Fruit fly (Drosophila melanogaster) whole organism, embryonic: ENCODE data around the gene CG15878.
A peak's percentile ranks its signal among the peaks of the same experiment; 100 is the strongest.

Source experiments
- CG10543 ChIP-seq: fragments of 200-800 bp; sonication (Bioruptor generic); optimal IDR thresholded peaks from 3 replicates; lab custom pipeline; 2017; ENCODE audit warnings: missing biosample characterization, mild to moderate bottlenecking, missing genetic modification characterization, moderate library complexity
- CG11696 ChIP-seq: fragments of 200-800 bp; sonication (Bioruptor generic); IDR thresholded peaks from 2 replicates; pipeline ENCODE4 v1.3.6; 2022; ENCODE audit warnings: missing biosample characterization, missing genetic modification characterization
- CG12942 ChIP-seq: fragments of 200-800 bp; sonication (Bioruptor generic); optimal IDR thresholded peaks from 3 replicates; lab custom pipeline; 2016; ENCODE audit warnings: missing biosample characterization, missing genetic modification characterization
- CG15269 ChIP-seq: fragments of 200-800 bp; sonication (Bioruptor generic); optimal IDR thresholded peaks from 2 replicates; lab custom pipeline; 2018; ENCODE audit warnings: missing biosample characterization, mild to moderate bottlenecking, missing genetic modification characterization, moderate library complexity
- CG16815 ChIP-seq: fragments of 200-800 bp; sonication (Bioruptor generic); optimal IDR thresholded peaks from 3 replicates; lab custom pipeline; 2017; ENCODE audit warnings: missing biosample characterization, mild to moderate bottlenecking, missing genetic modification characterization
- CG3838 ChIP-seq: fragments of 200-800 bp; sonication (Bioruptor generic); optimal IDR thresholded peaks from 3 replicates; lab custom pipeline; 2016; ENCODE audit warnings: missing biosample characterization, missing genetic modification characterization
- CG5180 ChIP-seq: fragments of 200-800 bp; sonication (Bioruptor generic); optimal IDR thresholded peaks from 3 replicates; lab custom pipeline; 2017; ENCODE audit warnings: missing biosample characterization, missing genetic modification characterization, mild to moderate bottlenecking, moderate library complexity, missing genetic modification reagents
- CG7745 ChIP-seq: fragments of 200-800 bp; sonication (Bioruptor generic); optimal IDR thresholded peaks from 2 replicates; lab custom pipeline; 2018; ENCODE audit warnings: missing biosample characterization, mild to moderate bottlenecking, missing genetic modification characterization, moderate library complexity
- CG7963 ChIP-seq: fragments of 200-800 bp; sonication (Bioruptor generic); IDR thresholded peaks from 3 replicates; pipeline ENCODE4 v1.3.6; 2022; ENCODE audit warnings: missing biosample characterization, missing genetic modification characterization; ENCODE audit not compliant: partially characterized antibody
- CkIIα-i1 ChIP-seq: fragments of 200-800 bp; sonication (Bioruptor generic); IDR thresholded peaks from 2 replicates; pipeline ENCODE4 v1.3.6; 2022; ENCODE audit warnings: missing biosample characterization, missing genetic modification characterization
- Deaf1 ChIP-seq: fragments of 200-800 bp; optimal IDR thresholded peaks from 3 replicates; lab custom pipeline; 2019; ENCODE audit warnings: missing biosample characterization, mild to moderate bottlenecking, missing genetic modification characterization, moderate library complexity
- E2f2 ChIP-seq: fragments of 200-800 bp; sonication (Bioruptor generic); IDR thresholded peaks from 2 replicates; pipeline ENCODE4 v1.3.6; 2022; ENCODE audit warnings: missing biosample characterization, missing genetic modification characterization
- Ets65A ChIP-seq: fragments of 200-800 bp; sonication (Bioruptor generic); peaks from one replicate; lab custom pipeline; 2016; ENCODE audit warnings: missing biosample characterization, missing genetic modification characterization
- Fer2 ChIP-seq: fragments of 200-800 bp; sonication (Bioruptor generic); optimal IDR thresholded peaks from 2 replicates; lab custom pipeline; 2018; ENCODE audit warnings: missing biosample characterization, mild to moderate bottlenecking, missing genetic modification characterization, moderate library complexity
- GATAe ChIP-seq: fragments of 200-800 bp; sonication (Bioruptor generic); conservative IDR thresholded peaks from 2 replicates; pipeline ENCODE4 v1.3.6; 2022; ENCODE audit warnings: missing biosample characterization, missing genetic modification characterization
- Hey ChIP-seq: fragments of 200-800 bp; sonication (Bioruptor generic); optimal IDR thresholded peaks from 3 replicates; lab custom pipeline; 2018; ENCODE audit warnings: missing biosample characterization, mild to moderate bottlenecking, missing genetic modification characterization
- HmgZ ChIP-seq: fragments of 200-800 bp; sonication (Bioruptor generic); optimal IDR thresholded peaks from 2 replicates; lab custom pipeline; 2018; ENCODE audit warnings: missing biosample characterization, mild to moderate bottlenecking, missing genetic modification characterization
- Jarid2 ChIP-seq: fragments of 200-800 bp; sonication (Bioruptor generic); optimal IDR thresholded peaks from 3 replicates; lab custom pipeline; 2017; ENCODE audit warnings: mild to moderate bottlenecking, missing biosample characterization, missing genetic modification reagents, missing genetic modification characterization
- Mrtf ChIP-seq: fragments of 200-800 bp; sonication (Bioruptor generic); IDR thresholded peaks from 3 replicates; pipeline ENCODE4 v1.3.6; 2022; ENCODE audit warnings: missing biosample characterization, missing genetic modification characterization
- Myb ChIP-seq: fragments of 200-800 bp; sonication (Bioruptor generic); optimal IDR thresholded peaks from 2 replicates; lab custom pipeline; 2016; ENCODE audit warnings: missing biosample characterization, missing genetic modification characterization
- Nf-YA ChIP-seq: fragments of 200-800 bp; sonication (Bioruptor generic); IDR thresholded peaks from 2 replicates; pipeline ENCODE4 v1.3.6; 2022; ENCODE audit warnings: missing biosample characterization, missing genetic modification characterization
- Oli ChIP-seq: fragments of 200-800 bp; sonication (Bioruptor generic); optimal IDR thresholded peaks from 2 replicates; lab custom pipeline; 2018; ENCODE audit warnings: missing biosample characterization, mild to moderate bottlenecking, missing genetic modification characterization, moderate library complexity
- Opbp ChIP-seq: fragments of 200-800 bp; sonication (Bioruptor generic); IDR thresholded peaks from 3 replicates; pipeline ENCODE4 v1.3.6; 2022; ENCODE audit warnings: missing biosample characterization, missing genetic modification characterization; ENCODE audit not compliant: partially characterized antibody
- Xrp1 ChIP-seq: fragments of 200-800 bp; sonication (Bioruptor generic); IDR thresholded peaks from 2 replicates; pipeline ENCODE4 v1.3.6; 2022; ENCODE audit warnings: missing biosample characterization, missing genetic modification characterization
- crol ChIP-seq: fragments of 200-800 bp; sonication (Bioruptor generic); IDR thresholded peaks from 2 replicates; pipeline ENCODE4 v1.3.6; 2022; ENCODE audit warnings: missing biosample characterization, missing genetic modification characterization
- cwo ChIP-seq: fragments of 200-800 bp; sonication (Bioruptor generic); optimal IDR thresholded peaks from 3 replicates; lab custom pipeline; 2017; ENCODE audit warnings: missing biosample characterization, missing genetic modification characterization, mild to moderate bottlenecking, moderate library complexity, missing genetic modification reagents
- dmrt11E ChIP-seq: fragments of 200-800 bp; sonication (Bioruptor generic); optimal IDR thresholded peaks from 3 replicates; lab custom pipeline; 2018; ENCODE audit warnings: missing biosample characterization, mild to moderate bottlenecking, missing genetic modification characterization, moderate library complexity
- emc ChIP-seq: fragments of 200-800 bp; sonication (Bioruptor generic); optimal IDR thresholded peaks from 2 replicates; lab custom pipeline; 2016; ENCODE audit warnings: missing biosample characterization, missing genetic modification characterization
- eve ChIP-seq, 2 experiments: fragments of >200 bp; optimal IDR thresholded peaks; 2 replicates each; lab custom pipeline; 2017; ENCODE audit warnings: missing biosample characterization in 2 of 2, missing genetic modification characterization in 2 of 2
- ewg ChIP-seq: fragments of 200-800 bp; sonication (Bioruptor generic); optimal IDR thresholded peaks from 3 replicates; lab custom pipeline; 2017; ENCODE audit warnings: mild to moderate bottlenecking, missing biosample characterization, missing genetic modification reagents, missing genetic modification characterization
- insv ChIP-seq, 2 experiments: fragments of 200-800 bp; sonication (Bioruptor generic); optimal IDR thresholded peaks; 3 replicates each; lab custom pipeline; 2016 to 2018; ENCODE audit warnings: missing biosample characterization in 2 of 2, missing genetic modification characterization in 2 of 2
- inv ChIP-seq: fragments of 200-800 bp; sonication (Bioruptor generic); IDR thresholded peaks from 2 replicates; pipeline ENCODE4 v1.3.6; 2022; ENCODE audit warnings: missing biosample characterization, missing genetic modification characterization; ENCODE audit not compliant: partially characterized antibody
- jumu ChIP-seq: fragments of 200-800 bp; sonication (Bioruptor generic); optimal IDR thresholded peaks from 3 replicates; lab custom pipeline; 2016; ENCODE audit warnings: missing biosample characterization, missing genetic modification characterization
- lab ChIP-seq: fragments of 200-800 bp; sonication (Bioruptor generic); optimal IDR thresholded peaks from 3 replicates; lab custom pipeline; 2017; ENCODE audit warnings: missing biosample characterization, missing genetic modification characterization, mild to moderate bottlenecking, moderate library complexity, missing genetic modification reagents
- mirr ChIP-seq: fragments of 200-800 bp; sonication (Bioruptor generic); optimal IDR thresholded peaks from 3 replicates; lab custom pipeline; 2018; ENCODE audit warnings: missing biosample characterization, mild to moderate bottlenecking, missing genetic modification characterization
- pan ChIP-seq, 4 experiments: fragments of >200 bp in 3 of 4; fragments of 200-800 bp in 1 of 4; sonication (Bioruptor generic) in 1 of 4; optimal IDR thresholded peaks in 3 of 4; IDR thresholded peaks in 1 of 4; 2 replicates each; pipeline versions ENCODE4 v1.3.6 to Lab custom; 2017 to 2022; ENCODE audit warnings: missing biosample characterization in 2 of 4, missing genetic modification characterization in 2 of 4, mixed read lengths in 1 of 4
- peb ChIP-seq: fragments of 200-800 bp; sonication (Bioruptor generic); IDR thresholded peaks from 2 replicates; pipeline ENCODE4 v1.3.6; 2022; ENCODE audit warnings: missing biosample characterization, missing genetic modification characterization
- row ChIP-seq: fragments of 200-800 bp; sonication (Bioruptor generic); IDR thresholded peaks from 3 replicates; pipeline ENCODE4 v1.3.6; 2022; ENCODE audit warnings: missing biosample characterization, missing genetic modification characterization
- schlank ChIP-seq: fragments of 200-800 bp; sonication (Bioruptor generic); optimal IDR thresholded peaks from 2 replicates; lab custom pipeline; 2018; ENCODE audit warnings: missing biosample characterization, mild to moderate bottlenecking, missing genetic modification characterization
- sd ChIP-seq: fragments of 200-800 bp; sonication (Bioruptor generic); optimal IDR thresholded peaks from 3 replicates; lab custom pipeline; 2018; ENCODE audit warnings: missing biosample characterization, mild to moderate bottlenecking, missing genetic modification characterization, moderate library complexity
- slou ChIP-seq: fragments of 200-800 bp; sonication (Bioruptor generic); optimal IDR thresholded peaks from 3 replicates; lab custom pipeline; 2016; ENCODE audit warnings: missing biosample characterization, missing genetic modification characterization
- sna ChIP-seq: fragments of 200-800 bp; sonication (Bioruptor generic); IDR thresholded peaks from 2 replicates; pipeline ENCODE4 v1.3.6; 2022; ENCODE audit warnings: missing biosample characterization, missing genetic modification characterization; ENCODE audit not compliant: partially characterized antibody
- vvl ChIP-seq: fragments of 200-800 bp; sonication (Bioruptor generic); IDR thresholded peaks from 2 replicates; pipeline ENCODE4 v1.3.6; 2022; ENCODE audit warnings: missing biosample characterization, missing genetic modification characterization
- wek ChIP-seq: fragments of 200-800 bp; sonication (Bioruptor generic); optimal IDR thresholded peaks from 3 replicates; lab custom pipeline; 2018; ENCODE audit warnings: missing biosample characterization, mild to moderate bottlenecking, missing genetic modification characterization, moderate library complexity
- wor ChIP-seq: fragments of 200-800 bp; sonication (Bioruptor generic); IDR thresholded peaks from 2 replicates; pipeline ENCODE4 v1.3.6; 2022; ENCODE audit warnings: missing biosample characterization, missing genetic modification characterization
- z ChIP-seq: fragments of 200-800 bp; sonication (Bioruptor generic); IDR thresholded peaks from 3 replicates; pipeline ENCODE4 v1.3.6; 2022; ENCODE audit warnings: missing biosample characterization, missing genetic modification characterization

The CG15878 gene

dm6 chr3L:2243846-2244528 is 31.7 kb upstream of the CG15878 start, which contains the start of gene CG32301 (continued):
- peak; percentile 71; the same call in 2 of the 3 replicates for TF ChIP-seq Opbp
- no peak for TF ChIP-seq pan (optimal IDR thresholded peaks at IDR 0.05; lab: Kevin White, UChicago)
- no peak for TF ChIP-seq pan (GFP tag; optimal IDR thresholded peaks at IDR 0.05 in 1 of 2, IDR thresholded peaks at IDR 0.05 in 1 of 2)
- peak; percentile 97 for TF ChIP-seq Myb (GFP tag; lab: Kevin White, UChicago)
- no peak for TF ChIP-seq CG12942
- TF ChIP-seq E2f2 (GFP tag; lab: Robert Waterston, UW): peak; percentile 63
- no peak for TF ChIP-seq emc
- TF ChIP-seq sna (GFP tag; lab: Robert Waterston, UW): peak; percentile 64
- TF ChIP-seq wor (GFP tag; lab: Robert Waterston, UW): no peak
- TF ChIP-seq eve (GFP tag; optimal IDR thresholded peaks at IDR 0.05; lab: Kevin White, UChicago): no peak
- no peak for TF ChIP-seq Fer2 (tag; lab: Kevin White, UChicago)
- no peak for TF ChIP-seq inv
- TF ChIP-seq CG15269 (tag; lab: Kevin White, UChicago): no peak
- TF ChIP-seq CG11696 (GFP tag; lab: Robert Waterston, UW): no peak
- no peak for TF ChIP-seq insv (GFP tag; optimal IDR thresholded peaks at IDR 0.05; lab: Kevin White, UChicago)
- no peak for TF ChIP-seq CG16815 (GFP tag; lab: Kevin White, UChicago)
- no peak for TF ChIP-seq slou (GFP tag; lab: Kevin White, UChicago)
- TF ChIP-seq HmgZ (tag; lab: Kevin White, UChicago): peak; percentile 30
- no peak for TF ChIP-seq schlank (tag; lab: Kevin White, UChicago)
- TF ChIP-seq peb (GFP tag; lab: Robert Waterston, UW): no peak
- peak; percentile 28; the same call in 1 of the 2 replicates for TF ChIP-seq vvl (GFP tag; lab: Robert Waterston, UW)
- no peak for TF ChIP-seq dmrt11E (tag; lab: Kevin White, UChicago)
- TF ChIP-seq CG3838: no peak
- TF ChIP-seq, all 482 proteins: peak for 49

- peak; percentile 72 for TF ChIP-seq Jarid2
- no peak for TF ChIP-seq Oli (tag; lab: Kevin White, UChicago)
- TF ChIP-seq Xrp1 (GFP tag; lab: Robert Waterston, UW): no peak
- 0 out of 3 replicates have a peak, but pooled peaks have one; percentile 1 for TF ChIP-seq row (GFP tag; lab: Robert Waterston, UW)
- no peak for TF ChIP-seq jumu (GFP tag; lab: Kevin White, UChicago)
- TF ChIP-seq cwo (GFP tag; lab: Kevin White, UChicago): peak; percentile 9
- no peak for TF ChIP-seq wek (GFP tag; lab: Kevin White, UChicago)
- no peak for TF ChIP-seq Mrtf
- peak; percentile 88 for TF ChIP-seq CG7745
- TF ChIP-seq CG10543 (GFP tag; lab: Kevin White, UChicago): peak; percentile 43
- TF ChIP-seq CkIIα-i1: no peak
- TF ChIP-seq GATAe (GFP tag; lab: Robert Waterston, UW): peak; percentile 66
- no peak for TF ChIP-seq ewg (GFP tag; lab: Kevin White, UChicago)
- TF ChIP-seq lab: peak; percentile 73
- 0 out of 3 replicates have a peak, but pooled peaks have one; percentile 12 for TF ChIP-seq z (GFP tag; lab: Robert Waterston, UW)
- 0 out of 2 replicates have a peak, but pooled peaks have one; percentile 27 for TF ChIP-seq Nf-YA (GFP tag; lab: Robert Waterston, UW)
- peak; percentile 59 for TF ChIP-seq Deaf1 (tag; lab: Kevin White, UChicago)
- TF ChIP-seq CG7963: 0 out of 3 replicates have a peak, but pooled peaks have one; percentile 20
- TF ChIP-seq crol (GFP tag; lab: Robert Waterston, UW): 0 out of 2 replicates have a peak, but pooled peaks have one; percentile 14
- peak; percentile 28 for TF ChIP-seq Ets65A
- TF ChIP-seq pan (optimal IDR thresholded peaks at IDR 0.05; lab: Kevin White, UChicago): no peak
- TF ChIP-seq pan (GFP tag; optimal IDR thresholded peaks at IDR 0.05 in 1 of 2, IDR thresholded peaks at IDR 0.05 in 1 of 2): peak in 1 of 2 experiments; percentile 32
- TF ChIP-seq CG5180: peak; percentile 71
- TF ChIP-seq mirr: peak; percentile 4
- peak; percentile 14 for TF ChIP-seq sd (tag; lab: Kevin White, UChicago)
- peak; percentile 6 for TF ChIP-seq Hey
Measured at dm6 chr3L:2237543-2238233, 25.4 kb upstream of the CG15878 start, which contains the start of gene ACXD. Gene ACXD (plus strand): TSS chr3L:2237608.
